Fruit fly (Drosophila melanogaster) ovary, adult (tissue): ENCODE data around the gene ssp.
A peak's percentile ranks its signal among the peaks of the same experiment; 100 is the strongest.

Experiments used
- CG17801 ChIP-seq: fragments of 200-800 bp; optimal IDR thresholded peaks from 2 replicates; lab custom pipeline; 2019; ENCODE audit warnings: missing biosample characterization, mild to moderate bottlenecking, missing genetic modification characterization, moderate library complexity; ENCODE audit not compliant: partially characterized antibody

The ssp gene

dm6 chr3L:12131918-12132317 lies 13.9 kb downstream of the ssp start, which contains the start of gene DEF8:
TSS of gene DEF8 (plus strand) at chr3L:12132146.
- TF ChIP-seq CG17801 (GFP tag; lab: Kevin White, UChicago), result peak; percentile 86

DNA sequence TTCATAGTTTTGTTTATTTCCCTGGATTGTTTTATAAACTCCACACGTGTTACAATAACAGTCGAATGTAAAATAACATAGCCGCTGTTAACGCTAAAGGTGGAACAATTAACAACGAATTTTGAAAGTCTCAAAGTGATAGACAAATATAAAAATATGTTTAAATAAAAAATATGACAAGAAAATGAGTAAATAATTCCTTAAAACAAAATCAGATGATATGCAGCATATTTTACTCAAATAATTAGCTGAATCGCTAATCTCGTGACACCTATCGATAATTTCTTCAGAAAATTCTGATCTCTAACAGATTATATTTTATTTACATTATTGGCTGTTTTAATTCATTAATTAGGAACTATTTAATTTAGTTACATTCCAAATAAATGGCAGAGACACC lies 18.6 kb downstream of the ssp start, which contains the start of the genes CG5645 and Atg12:
CG5645 (minus strand) TSS at position 77 of the 400 bp plus-strand sequence.
Atg12 (plus strand) TSS at position 338 of the 400 bp plus-strand sequence.
- TF ChIP-seq CG17801 (GFP tag; lab: Kevin White, UChicago), result peak; percentile 79

- peak; percentile 62 for TF ChIP-seq CG17801 (GFP tag; lab: Kevin White, UChicago)
Measured at dm6 chr3L:12138113-12138899, 20.2 kb downstream of the ssp start, which contains the start of the genes ND-SGDH and RhoGAP68F. TSS of gene ND-SGDH (minus strand) at chr3L:12138584. TSS of gene RhoGAP68F (plus strand) at chr3L:12138868.

- TF ChIP-seq CG17801 (GFP tag; lab: Kevin White, UChicago), result peak; percentile 25
Measured at dm6 chr3L:12139232-12139698, 21.2 kb downstream of the ssp start.

DNA sequence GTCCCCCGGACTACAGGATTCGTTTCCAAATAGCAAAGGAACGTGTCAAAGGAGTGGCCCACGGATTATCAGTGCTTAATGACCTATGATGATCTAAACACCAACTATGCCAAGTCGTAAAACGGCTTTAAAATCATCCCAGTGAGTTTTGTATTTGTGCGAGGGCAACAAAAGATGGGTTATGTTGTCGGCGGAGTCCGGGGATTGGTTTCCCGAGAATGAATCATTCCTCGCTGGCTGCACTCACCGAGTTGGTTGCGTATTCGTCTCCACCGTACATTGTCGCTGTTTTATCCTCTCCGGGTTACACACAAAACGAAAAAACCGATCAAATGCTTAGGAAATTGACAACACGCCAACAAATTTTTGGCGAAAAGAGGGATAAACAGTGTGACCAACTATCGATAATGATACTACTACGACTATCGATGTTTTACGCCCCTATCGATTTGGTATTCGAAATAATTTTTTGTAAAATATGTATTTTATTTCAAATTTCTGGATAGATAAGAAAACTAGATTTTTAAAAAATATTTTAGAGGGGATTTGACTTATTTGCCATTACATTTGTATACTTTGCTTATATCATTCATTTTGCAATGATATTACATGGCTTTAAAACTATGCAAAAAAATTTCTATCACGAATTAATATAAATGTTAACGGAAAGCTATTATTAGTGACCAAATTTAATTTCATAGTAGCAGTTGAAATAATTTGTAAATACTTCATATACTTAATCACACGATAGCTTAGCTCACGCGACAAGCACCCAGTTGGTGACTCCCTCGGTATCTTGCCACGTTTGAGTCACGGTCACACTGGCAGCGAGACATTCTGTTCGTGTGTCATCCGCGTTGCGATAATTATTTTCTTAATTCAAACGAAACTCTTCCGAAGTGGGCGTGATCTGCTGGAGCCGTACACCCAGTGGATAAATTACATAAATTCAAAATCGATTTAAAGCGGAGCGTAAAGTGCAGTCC lies 27.9 kb downstream of the ssp start, which contains the start of the genes eIF3l and Nrx-IV:
eIF3l (minus strand) TSS at position 389 of the 986 bp plus-strand sequence.
Nrx-IV (plus strand) TSS at position 811 of the 986 bp plus-strand sequence.
- TF ChIP-seq CG17801 (GFP tag; lab: Kevin White, UChicago), result no peak

DNA sequence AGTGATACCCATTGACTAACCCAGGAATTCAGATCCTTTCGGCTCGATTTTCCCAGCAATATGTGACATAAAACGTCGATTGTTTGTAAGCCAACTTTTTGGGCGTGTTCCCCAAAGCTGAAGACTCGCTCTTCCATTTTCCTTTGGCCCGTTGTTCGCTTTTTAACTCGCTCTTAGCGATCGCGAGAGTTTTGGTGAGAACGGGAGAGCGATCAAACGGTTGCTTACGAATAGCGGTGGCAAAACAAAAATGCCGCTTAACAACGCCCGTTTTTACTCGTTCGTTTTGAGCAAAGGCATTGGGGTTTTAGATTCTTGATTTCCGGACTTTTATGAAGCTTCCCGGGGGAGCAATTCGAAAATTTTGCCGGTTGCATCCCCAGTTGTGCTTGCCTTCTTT lies 28.9 kb downstream of the ssp start:
- TF ChIP-seq CG17801 (GFP tag; lab: Kevin White, UChicago), result no peak

dm6 chr3L:12149024-12149423 lies 31.0 kb downstream of the ssp start, which contains the start of gene CG32099:
TSS of gene CG32099 (plus strand) at chr3L:12149273.
- no peak for TF ChIP-seq CG17801 (GFP tag; lab: Kevin White, UChicago)

DNA sequence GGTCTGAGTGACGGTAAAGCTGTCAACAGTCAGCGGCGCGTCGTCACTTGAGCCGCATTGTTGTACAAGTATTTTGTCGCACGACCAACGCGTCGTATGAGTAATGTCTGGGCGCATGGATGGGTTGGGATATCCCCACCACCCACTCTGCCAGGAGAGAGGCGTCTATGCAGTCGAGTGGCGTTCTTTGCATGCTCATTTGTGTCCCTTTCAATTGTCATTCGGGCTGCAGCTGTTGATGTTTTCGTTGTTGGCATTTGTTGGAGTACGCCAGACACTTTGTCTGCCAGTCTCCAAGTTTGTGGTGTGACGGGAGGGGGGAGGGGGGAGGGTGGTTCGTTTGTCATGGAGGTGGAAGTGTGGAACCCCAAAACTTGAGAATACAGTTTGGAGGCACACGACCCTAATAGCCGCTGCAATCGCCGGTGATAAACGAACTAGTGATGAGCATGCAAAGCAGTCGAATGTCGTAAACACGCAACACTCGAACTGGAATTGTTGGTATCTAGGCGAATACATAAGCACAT lies 44.2 kb downstream of the ssp start:
- TF ChIP-seq CG17801 (GFP tag; lab: Kevin White, UChicago), result no peak

dm6 chr3L:12163082-12163481 lies 45.0 kb downstream of the ssp start:
- no peak for TF ChIP-seq CG17801 (GFP tag; lab: Kevin White, UChicago)

- no peak for TF ChIP-seq CG17801 (GFP tag; lab: Kevin White, UChicago)
Measured at dm6 chr3L:12163693-12164092, 45.6 kb downstream of the ssp start, which contains the start of gene CG9760. TSS of gene CG9760 (minus strand) at chr3L:12163735.
